Worm (Caenorhabditis elegans) whole organism, early embryonic: ENCODE results near the gene Y38H8A.4.

ENCODE experiments used
- ama-1 ChIP-seq: fragments of 150-350 bp; optimal IDR thresholded peaks from 2 replicates; lab custom pipeline; 2014
- ets-7 ChIP-seq: sonication (generic microtip); optimal IDR thresholded peaks from 2 replicates; lab custom pipeline; 2016; ENCODE audit warnings: missing genotype, missing genetic modification characterization, missing compliant biosample characterization
- hnd-1 ChIP-seq: sonication (generic microtip); optimal IDR thresholded peaks from 2 replicates; lab custom pipeline; 2016; ENCODE audit warnings: missing genetic modification characterization, missing compliant biosample characterization

DNA sequence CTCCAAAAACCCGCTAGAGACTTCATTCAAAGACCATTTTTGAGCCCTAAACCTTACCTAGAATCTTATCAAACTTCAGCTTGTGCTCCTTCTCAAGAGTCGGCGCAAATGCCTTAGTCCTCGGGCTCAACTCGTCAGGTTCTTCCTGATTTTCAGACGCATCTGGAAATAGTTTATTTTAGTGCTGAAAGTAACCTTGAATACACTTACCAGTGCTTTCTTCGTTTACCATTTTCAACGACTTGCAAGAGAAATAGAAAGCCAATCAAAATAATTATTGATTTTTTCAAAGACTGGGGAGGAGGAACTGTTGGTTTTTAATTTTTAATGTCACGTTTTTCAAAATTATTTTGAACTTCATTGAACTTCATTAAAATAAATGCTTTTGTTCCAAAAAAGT is at the start of gene Y38H8A.4, which contains the start of gene ttbk-8.1:
- TF ChIP-seq ama-1 (lab: Kevin White, UChicago), result no peak
- TF ChIP-seq hnd-1, result no peak
- TF ChIP-seq ets-7 (tag; lab: Kevin White, UChicago), result no peak
